Worm (Caenorhabditis elegans) whole organism, midembryonic: ENCODE results near the gene K09H11.6.

Experiments
- cog-1 ChIP-seq: sonication (generic microtip); optimal IDR thresholded peaks from 2 replicates; lab custom pipeline; 2016; ENCODE audit warnings: missing genetic modification characterization, missing compliant biosample characterization
- flt-1 ChIP-seq: fragments of 200-800 bp; sonication (Bioruptor generic); IDR thresholded peaks from 2 replicates; pipeline ENCODE4 v1.3.6; 2022; ENCODE audit warnings: missing genetic modification characterization, missing compliant biosample characterization
- tab-1 ChIP-seq: fragments of 200-800 bp; sonication (Bioruptor generic); IDR thresholded peaks from 2 replicates; pipeline ENCODE4 v1.3.6; 2022; ENCODE audit warnings: missing genetic modification characterization, missing compliant biosample characterization
- ztf-23 ChIP-seq: fragments of 200-800 bp; sonication (Bioruptor generic); IDR thresholded peaks from 2 replicates; pipeline ENCODE4 v1.3.6; 2022; ENCODE audit warnings: missing genetic modification reagents, missing genetic modification characterization, missing compliant biosample characterization
- ztf-29 ChIP-seq: fragments of 200-800 bp; sonication (Bioruptor generic); IDR thresholded peaks from 2 replicates; pipeline ENCODE4 v1.3.6; 2022; ENCODE audit warnings: missing genetic modification reagents, missing genetic modification characterization, missing compliant biosample characterization

DNA sequence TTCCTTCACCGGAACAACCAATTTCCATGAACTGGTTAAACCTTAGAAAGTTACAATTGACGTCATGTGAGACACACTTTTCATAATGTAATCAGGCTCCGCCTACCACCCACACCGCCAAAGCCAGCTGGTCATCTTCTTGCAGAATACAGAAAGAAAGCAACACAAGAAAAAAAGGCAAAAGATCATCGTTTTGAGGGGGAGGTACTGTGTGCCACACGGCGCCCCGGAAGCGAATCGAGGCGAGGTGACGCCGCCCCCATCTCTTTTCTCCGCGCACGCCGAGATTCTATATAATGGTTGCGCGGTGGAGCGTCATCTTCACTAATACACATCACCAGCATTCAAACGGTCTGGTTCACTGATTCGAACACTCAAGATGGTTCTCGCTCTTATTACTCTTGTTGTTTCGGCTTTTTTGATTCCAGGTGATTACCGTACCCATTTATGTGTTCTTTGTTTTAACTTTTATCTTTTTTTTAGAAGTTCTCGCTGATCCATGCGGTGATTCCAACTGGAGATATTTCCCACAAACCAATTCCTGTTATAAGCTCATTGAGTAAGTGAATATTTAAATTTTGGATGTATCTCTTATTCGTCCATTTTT is 36.0 kb downstream of the K09H11.6 start, which contains the start of gene clec-1:
- TF ChIP-seq cog-1 (tag; lab: Kevin White, UChicago): no peak
- no peak for TF ChIP-seq ztf-29 (GFP tag; lab: Robert Waterston, UW)
- no peak for TF ChIP-seq ztf-23 (GFP tag; lab: Robert Waterston, UW)
- no peak for TF ChIP-seq tab-1
- TF ChIP-seq flt-1 (GFP tag; lab: Robert Waterston, UW): no peak
